Fruit fly (Drosophila melanogaster) whole organism, embryonic: ENCODE data around the gene Lcp65Ac.
A peak's percentile ranks its signal among the peaks of the same experiment; 100 is the strongest.

Experiments
- Atf6 ChIP-seq: fragments of 200-800 bp; sonication (Bioruptor generic); IDR thresholded peaks from 2 replicates; pipeline ENCODE4 v1.3.6; 2022; ENCODE audit warnings: missing biosample characterization, missing genetic modification characterization
- CG10543 ChIP-seq: fragments of 200-800 bp; sonication (Bioruptor generic); optimal IDR thresholded peaks from 3 replicates; lab custom pipeline; 2017; ENCODE audit warnings: missing biosample characterization, mild to moderate bottlenecking, missing genetic modification characterization, moderate library complexity
- CG10654 ChIP-seq: fragments of 200-800 bp; sonication (Bioruptor generic); optimal IDR thresholded peaks from 2 replicates; lab custom pipeline; 2016; ENCODE audit warnings: missing biosample characterization, missing genetic modification characterization
- CG10959 ChIP-seq: fragments of 200-800 bp; sonication (Bioruptor generic); IDR thresholded peaks from 2 replicates; pipeline ENCODE4 v1.3.6; 2022; ENCODE audit warnings: missing biosample characterization, missing genetic modification characterization
- CG11247 ChIP-seq: fragments of 200-800 bp; sonication (Bioruptor generic); IDR thresholded peaks from 2 replicates; pipeline ENCODE4 v1.3.6; 2022; ENCODE audit warnings: missing biosample characterization, missing genetic modification characterization
- CG1233 ChIP-seq: fragments of 200-800 bp; sonication (Bioruptor generic); optimal IDR thresholded peaks from 4 replicates; lab custom pipeline; 2018; ENCODE audit warnings: missing biosample characterization, mild to moderate bottlenecking, missing genetic modification characterization
- CG12769 ChIP-seq: fragments of 200-800 bp; sonication (Bioruptor generic); optimal IDR thresholded peaks from 2 replicates; lab custom pipeline; 2019; ENCODE audit warnings: missing biosample characterization, mild to moderate bottlenecking, missing genetic modification characterization, moderate library complexity
- CG14014 ChIP-seq: fragments of 200-800 bp; sonication (Bioruptor generic); IDR thresholded peaks from 2 replicates; pipeline ENCODE4 v1.3.6; 2022; ENCODE audit warnings: missing biosample characterization, missing genetic modification characterization
- CG14860 ChIP-seq: fragments of 200-800 bp; sonication (Bioruptor generic); IDR thresholded peaks from 3 replicates; pipeline ENCODE4 v1.3.6; 2022; ENCODE audit warnings: missing biosample characterization, missing genetic modification characterization; ENCODE audit not compliant: partially characterized antibody
- CG14965 ChIP-seq: fragments of 200-800 bp; sonication (Bioruptor generic); optimal IDR thresholded peaks from 2 replicates; lab custom pipeline; 2016; ENCODE audit warnings: missing biosample characterization, missing genetic modification characterization, borderline replicate concordance
- CG15073 ChIP-seq: fragments of 200-800 bp; sonication (Bioruptor generic); optimal IDR thresholded peaks from 2 replicates; lab custom pipeline; 2016; ENCODE audit warnings: missing biosample characterization, missing genetic modification characterization
- CG16813 ChIP-seq: fragments of 200-800 bp; sonication (Bioruptor generic); IDR thresholded peaks from 3 replicates; pipeline ENCODE4 v1.3.6; 2022; ENCODE audit warnings: missing biosample characterization, missing genetic modification characterization; ENCODE audit not compliant: partially characterized antibody
- CG17359 ChIP-seq: fragments of 200-800 bp; sonication (Bioruptor generic); optimal IDR thresholded peaks from 3 replicates; lab custom pipeline; 2018; ENCODE audit warnings: missing biosample characterization, mild to moderate bottlenecking, missing genetic modification characterization, moderate library complexity
- CG17802 ChIP-seq: fragments of 200-800 bp; sonication (Bioruptor generic); optimal IDR thresholded peaks from 2 replicates; lab custom pipeline; 2018; ENCODE audit warnings: missing biosample characterization, mild to moderate bottlenecking, missing genetic modification characterization, moderate library complexity
- CG31388 ChIP-seq: fragments of 200-800 bp; sonication (Bioruptor generic); optimal IDR thresholded peaks from 2 replicates; lab custom pipeline; 2016; ENCODE audit warnings: missing biosample characterization, missing genetic modification characterization
- CG3163 ChIP-seq: fragments of 200-800 bp; sonication (Bioruptor generic); optimal IDR thresholded peaks from 3 replicates; lab custom pipeline; 2016; ENCODE audit warnings: missing biosample characterization, missing genetic modification characterization
- CG34422 ChIP-seq: fragments of 200-800 bp; sonication (Bioruptor generic); IDR thresholded peaks from 3 replicates; pipeline ENCODE4 v1.3.6; 2022; ENCODE audit warnings: missing biosample characterization, missing genetic modification characterization
- CG4282 ChIP-seq: fragments of 200-800 bp; sonication (Bioruptor generic); optimal IDR thresholded peaks from 2 replicates; lab custom pipeline; 2016; ENCODE audit warnings: missing biosample characterization, missing genetic modification characterization
- CG4360 ChIP-seq: fragments of 200-800 bp; sonication (Bioruptor generic); IDR thresholded peaks from 2 replicates; pipeline ENCODE4 v1.3.6; 2022; ENCODE audit warnings: missing biosample characterization, missing genetic modification characterization
- CG8089 ChIP-seq: fragments of 200-800 bp; sonication (Bioruptor generic); optimal IDR thresholded peaks from 3 replicates; lab custom pipeline; 2016; ENCODE audit warnings: missing biosample characterization, missing genetic modification characterization
- CG8359 ChIP-seq: fragments of 200-800 bp; sonication (Bioruptor generic); optimal IDR thresholded peaks from 2 replicates; lab custom pipeline; 2017; ENCODE audit warnings: missing biosample characterization, mild to moderate bottlenecking, missing genetic modification characterization, borderline replicate concordance
- CG9932 ChIP-seq: fragments of 200-800 bp; sonication (Bioruptor generic); IDR thresholded peaks from 2 replicates; pipeline ENCODE4 v1.3.6; 2022; ENCODE audit warnings: missing biosample characterization, missing genetic modification characterization
- CHES-1-like ChIP-seq: fragments of 200-800 bp; sonication (Bioruptor generic); optimal IDR thresholded peaks from 2 replicates; lab custom pipeline; 2016; ENCODE audit warnings: missing biosample characterization, missing genetic modification characterization
- Camta ChIP-seq: fragments of 200-800 bp; sonication (Bioruptor generic); optimal IDR thresholded peaks from 2 replicates; lab custom pipeline; 2016; ENCODE audit warnings: missing biosample characterization, missing genetic modification characterization
- D19B ChIP-seq: fragments of 200-800 bp; sonication (Bioruptor generic); optimal IDR thresholded peaks from 2 replicates; lab custom pipeline; 2017; ENCODE audit warnings: missing biosample characterization, mild to moderate bottlenecking, missing genetic modification characterization
- Dad ChIP-seq: fragments of 200-800 bp; sonication (Bioruptor generic); optimal IDR thresholded peaks from 3 replicates; lab custom pipeline; 2016; ENCODE audit warnings: missing biosample characterization, missing genetic modification characterization
- ERR ChIP-seq: fragments of 200-800 bp; sonication (Bioruptor generic); optimal IDR thresholded peaks from 2 replicates; lab custom pipeline; 2016; ENCODE audit warnings: missing biosample characterization, missing genetic modification characterization
- GATAe ChIP-seq: fragments of 200-800 bp; sonication (Bioruptor generic); conservative IDR thresholded peaks from 2 replicates; pipeline ENCODE4 v1.3.6; 2022; ENCODE audit warnings: missing biosample characterization, missing genetic modification characterization
- HHEX ChIP-seq: fragments of 200-800 bp; sonication (Bioruptor generic); optimal IDR thresholded peaks from 3 replicates; lab custom pipeline; 2017; ENCODE audit warnings: missing biosample characterization, mild to moderate bottlenecking, missing genetic modification characterization, missing genetic modification reagents
- HLH3B ChIP-seq: fragments of 200-800 bp; sonication (Bioruptor generic); IDR thresholded peaks from 2 replicates; pipeline ENCODE4 v1.3.6; 2022; ENCODE audit warnings: missing biosample characterization, missing genetic modification characterization
- Hmx ChIP-seq: fragments of 200-800 bp; sonication (Bioruptor generic); optimal IDR thresholded peaks from 2 replicates; lab custom pipeline; 2016; ENCODE audit warnings: missing biosample characterization, missing genetic modification characterization
- PHDP ChIP-seq: fragments of 200-800 bp; sonication (Bioruptor generic); optimal IDR thresholded peaks from 3 replicates; lab custom pipeline; 2018; ENCODE audit warnings: missing biosample characterization, mild to moderate bottlenecking, missing genetic modification characterization, moderate library complexity
- Rx ChIP-seq: fragments of 200-800 bp; sonication (Bioruptor generic); IDR thresholded peaks from 2 replicates; pipeline ENCODE4 v1.3.6; 2022; ENCODE audit warnings: missing biosample characterization, missing genetic modification characterization
- Spps ChIP-seq: fragments of 200-800 bp; sonication (Bioruptor generic); optimal IDR thresholded peaks from 2 replicates; lab custom pipeline; 2018; ENCODE audit warnings: missing biosample characterization, mild to moderate bottlenecking, missing genetic modification characterization
- Sry-δ ChIP-seq: fragments of 200-800 bp; sonication (Bioruptor generic); optimal IDR thresholded peaks from 2 replicates; lab custom pipeline; 2016; ENCODE audit warnings: missing biosample characterization, missing genetic modification characterization
- Stat92E ChIP-seq, 3 experiments: fragments of >200 bp in 2 of 3; fragments of 200-800 bp in 1 of 3; sonication (Bioruptor generic) in 1 of 3; optimal IDR thresholded peaks; 2 replicates each; lab custom pipeline; 2017 to 2019; ENCODE audit warnings: missing biosample characterization in 3 of 3, missing genetic modification characterization in 3 of 3, mild to moderate bottlenecking in 1 of 3, moderate library complexity in 1 of 3
- TFAM ChIP-seq: fragments of 200-800 bp; sonication (Bioruptor generic); optimal IDR thresholded peaks from 2 replicates; lab custom pipeline; 2017; ENCODE audit warnings: missing biosample characterization, missing genetic modification characterization, inconsistent platforms
- br ChIP-seq: fragments of >200 bp; optimal IDR thresholded peaks from 2 replicates; lab custom pipeline; 2017
- crp ChIP-seq, 2 experiments: fragments of 200-800 bp; sonication (Bioruptor generic); optimal IDR thresholded peaks; 2 replicates in 1 of 2; 3 replicates in 1 of 2; lab custom pipeline; 2017; ENCODE audit warnings: missing biosample characterization in 2 of 2, missing genetic modification characterization in 2 of 2, mild to moderate bottlenecking in 1 of 2, moderate library complexity in 1 of 2
- gfzf ChIP-seq: fragments of 200-800 bp; sonication (Bioruptor generic); optimal IDR thresholded peaks from 2 replicates; lab custom pipeline; 2016; ENCODE audit warnings: missing biosample characterization, mild to moderate bottlenecking, missing genetic modification characterization, moderate library complexity
- gsb-n ChIP-seq: fragments of 200-800 bp; sonication (Bioruptor generic); optimal IDR thresholded peaks from 3 replicates; lab custom pipeline; 2018; ENCODE audit warnings: missing biosample characterization, mild to moderate bottlenecking, missing genetic modification characterization
- hb ChIP-seq: fragments of 200-800 bp; sonication (Bioruptor generic); IDR thresholded peaks from 3 replicates; pipeline ENCODE4 v1.3.6; 2022; ENCODE audit warnings: missing biosample characterization, missing genetic modification characterization; ENCODE audit not compliant: partially characterized antibody
- lbe ChIP-seq: fragments of 200-800 bp; sonication (Bioruptor generic); optimal IDR thresholded peaks from 2 replicates; lab custom pipeline; 2016; ENCODE audit warnings: missing biosample characterization, mild to moderate bottlenecking, missing genetic modification characterization
- nerfin-1 ChIP-seq: fragments of 200-800 bp; sonication (Bioruptor generic); optimal IDR thresholded peaks from 3 replicates; lab custom pipeline; 2019; ENCODE audit warnings: missing biosample characterization, mild to moderate bottlenecking, missing genetic modification characterization, moderate library complexity
- otp ChIP-seq: fragments of 200-800 bp; sonication (Bioruptor generic); IDR thresholded peaks from 3 replicates; pipeline ENCODE4, ENCODE4 v1.3.6; 2022; ENCODE audit warnings: missing biosample characterization, missing genetic modification characterization
- sna ChIP-seq: fragments of 200-800 bp; sonication (Bioruptor generic); IDR thresholded peaks from 2 replicates; pipeline ENCODE4 v1.3.6; 2022; ENCODE audit warnings: missing biosample characterization, missing genetic modification characterization; ENCODE audit not compliant: partially characterized antibody
- tio ChIP-seq: fragments of 200-800 bp; sonication (Bioruptor generic); optimal IDR thresholded peaks from 2 replicates; lab custom pipeline; 2017; ENCODE audit warnings: missing biosample characterization, missing genetic modification characterization, inconsistent platforms
- tx ChIP-seq: fragments of 200-800 bp; sonication (Bioruptor generic); optimal IDR thresholded peaks from 2 replicates; lab custom pipeline; 2016; ENCODE audit warnings: missing biosample characterization, missing genetic modification characterization
- wor ChIP-seq: fragments of 200-800 bp; sonication (Bioruptor generic); IDR thresholded peaks from 2 replicates; pipeline ENCODE4 v1.3.6; 2022; ENCODE audit warnings: missing biosample characterization, missing genetic modification characterization

The Lcp65Ac gene

dm6 chr3L:6192822-6193555 is 48.4 kb downstream of the Lcp65Ac start, which contains the start of the genes Sf3b6 and Tnpo (continued):
- TF ChIP-seq CG14965 (GFP tag; lab: Kevin White, UChicago) (no peak), Spps (tag; lab: Kevin White, UChicago) (peak; percentile 48), nerfin-1 (tag; lab: Kevin White, UChicago) (peak; percentile 67), CG17359 (tag; lab: Kevin White, UChicago) (no peak), Stat92E (GFP tag; optimal IDR thresholded peaks at IDR 0.05; lab: Kevin White, UChicago) (peak in 1 of 3 experiments; percentile 32), tio (GFP tag; lab: Kevin White, UChicago) (peak; percentile 84), Atf6 (GFP tag; lab: Robert Waterston, UW) (peak; percentile 74), CG15073 (peak; percentile 39), CG4360 (GFP tag; lab: Robert Waterston, UW) (no peak), PHDP (tag; lab: Kevin White, UChicago) (no peak), TFAM (GFP tag; lab: Kevin White, UChicago) (no peak), CG31388 (GFP tag; lab: Kevin White, UChicago) (peak; percentile 49), CG8089 (GFP tag; lab: Kevin White, UChicago) (peak; percentile 73), CG3163 (peak; percentile 16), Camta (peak; percentile 69), sna (GFP tag; lab: Robert Waterston, UW) (peak; percentile 61; the same call in 1 of the 2 replicates), CG11247 (GFP tag; lab: Robert Waterston, UW) (peak; percentile 71), CG12769 (no peak), CG9932 (peak; percentile 93), tx (peak; percentile 62), Hmx (GFP tag; lab: Kevin White, UChicago) (peak; percentile 68), lbe (GFP tag; lab: Kevin White, UChicago) (peak; percentile 61), gfzf (GFP tag; lab: Kevin White, UChicago) (peak; percentile 79), wor (GFP tag; lab: Robert Waterston, UW) (peak; percentile 79), Dad (GFP tag; lab: Kevin White, UChicago) (peak; percentile 12), gsb-n (no peak), CG10959 (GFP tag; lab: Robert Waterston, UW) (peak; percentile 61; the same call in 1 of the 2 replicates), Sry-δ (GFP tag; lab: Kevin White, UChicago) (peak; percentile 87), CG17802 (tag; lab: Kevin White, UChicago) (peak; percentile 47), CG4282 (GFP tag; lab: Kevin White, UChicago) (peak; percentile 34), D19B (GFP tag; lab: Kevin White, UChicago) (peak; percentile 88), hb (GFP tag; lab: Robert Waterston, UW) (no peak), br (no peak), CG10654 (GFP tag; lab: Kevin White, UChicago) (peak; percentile 67), CHES-1-like (GFP tag; lab: Kevin White, UChicago) (peak; percentile 66), CG10543 (peak; percentile 84), crp (GFP tag; optimal IDR thresholded peaks at IDR 0.05; lab: Kevin White, UChicago) (peak in 1 of 2 experiments; percentile 68), CG8359 (GFP tag; lab: Kevin White, UChicago) (no peak), CG16813 (peak; percentile 63), CG1233 (GFP tag; lab: Kevin White, UChicago) (peak; percentile 74), ERR (no peak), CG34422 (GFP tag; lab: Robert Waterston, UW) (peak; percentile 85), HLH3B (GFP tag; lab: Robert Waterston, UW) (peak; percentile 76), CG14860 (GFP tag; lab: Robert Waterston, UW) (peak; percentile 47; the same call in 2 of the 3 replicates), GATAe (GFP tag; lab: Robert Waterston, UW) (0 out of 2 replicates have a peak, but pooled peaks have one; percentile 19), otp (GFP tag; lab: Robert Waterston, UW) (no peak; the same call in 2 of the 3 replicates), CG14014 (GFP tag; lab: Robert Waterston, UW) (peak; percentile 75), Rx (GFP tag; lab: Robert Waterston, UW) (peak; percentile 75), HHEX (peak; percentile 70)
